Worm (Caenorhabditis elegans) whole organism, L3 larva: ENCODE results near the gene Y17G7B.23.

ENCODE experiments used
- R02D3.7 ChIP-seq: fragments of 150-350 bp; optimal IDR thresholded peaks from 2 replicates; lab custom pipeline; 2014; ENCODE audit warnings: missing biosample characterization, missing genetic modification characterization
- ZK546.5 ChIP-seq: sonication (generic microtip); optimal IDR thresholded peaks from 2 replicates; lab custom pipeline; 2017; ENCODE audit warnings: missing biosample characterization, missing genetic modification characterization
- aly-2 ChIP-seq: fragments of 150-350 bp; optimal IDR thresholded peaks from 2 replicates; lab custom pipeline; 2014; ENCODE audit warnings: missing biosample characterization, missing genetic modification characterization
- ama-1 ChIP-seq: fragments of 150-350 bp; optimal IDR thresholded peaks from 2 replicates; lab custom pipeline; 2018
- ceh-28 ChIP-seq: fragments of 150-350 bp; optimal IDR thresholded peaks from 2 replicates; lab custom pipeline; 2014; ENCODE audit warnings: missing biosample characterization, missing genetic modification reagents, missing genetic modification characterization
- ceh-82 ChIP-seq: fragments of 150-350 bp; optimal IDR thresholded peaks from 2 replicates; lab custom pipeline; 2014; ENCODE audit warnings: missing biosample characterization, missing genetic modification characterization
- daf-12 ChIP-seq: fragments of 150-350 bp; optimal IDR thresholded peaks from 2 replicates; lab custom pipeline; 2014; ENCODE audit warnings: missing biosample characterization, missing genetic modification reagents, missing genetic modification characterization
- egl-5 ChIP-seq: fragments of 150-350 bp; optimal IDR thresholded peaks from 2 replicates; lab custom pipeline; 2017; ENCODE audit warnings: missing biosample characterization, missing genetic modification reagents, missing genetic modification characterization, inconsistent platforms
- elt-1 ChIP-seq: fragments of 150-350 bp; optimal IDR thresholded peaks from 2 replicates; lab custom pipeline; 2014; ENCODE audit warnings: missing biosample characterization, missing genetic modification characterization
- elt-2 ChIP-seq: sonication (generic microtip); optimal IDR thresholded peaks from 2 replicates; lab custom pipeline; 2016; ENCODE audit warnings: missing genetic modification reagents, mild to moderate bottlenecking, missing genetic modification characterization, missing compliant biosample characterization
- elt-3 ChIP-seq, 3 experiments: fragments of 150-350 bp in 1 of 3; sonication (generic microtip) in 2 of 3; optimal IDR thresholded peaks; 2 replicates in 2 of 3; 4 replicates in 1 of 3; lab custom pipeline; 2014 to 2017; ENCODE audit warnings: missing biosample characterization in 3 of 3, missing genetic modification characterization in 3 of 3
- fkh-10 ChIP-seq: sonication (generic microtip); optimal IDR thresholded peaks from 2 replicates; lab custom pipeline; 2017; ENCODE audit warnings: missing biosample characterization, missing genetic modification reagents, missing genetic modification characterization
- fkh-2 ChIP-seq: fragments of 150-350 bp; optimal IDR thresholded peaks from 2 replicates; lab custom pipeline; 2014; ENCODE audit warnings: missing biosample characterization, missing genetic modification reagents, missing genetic modification characterization
- hmg-11 ChIP-seq: sonication (generic microtip); optimal IDR thresholded peaks from 2 replicates; lab custom pipeline; 2016; ENCODE audit warnings: missing genetic modification characterization, missing compliant biosample characterization
- jun-1 ChIP-seq: fragments of 150-350 bp; optimal IDR thresholded peaks from 2 replicates; lab custom pipeline; 2014; ENCODE audit warnings: missing biosample characterization, missing genetic modification reagents, missing genetic modification characterization
- lin-15B ChIP-seq: fragments of 150-350 bp; optimal IDR thresholded peaks from 2 replicates; lab custom pipeline; 2014; ENCODE audit warnings: missing biosample characterization, missing genetic modification characterization
- lin-39 ChIP-seq: fragments of 150-350 bp; optimal IDR thresholded peaks from 2 replicates; lab custom pipeline; 2018; ENCODE audit warnings: missing biosample characterization, missing genetic modification reagents, missing genetic modification characterization
- lsy-12 ChIP-seq: sonication (generic microtip); optimal IDR thresholded peaks from 2 replicates; lab custom pipeline; 2016; ENCODE audit warnings: mild to moderate bottlenecking, missing genetic modification characterization, missing compliant biosample characterization
- mml-1 ChIP-seq: fragments of 150-350 bp; sonication (generic microtip); optimal IDR thresholded peaks from 3 replicates; lab custom pipeline; 2014; ENCODE audit warnings: missing biosample characterization, missing genetic modification characterization
- nfya-1 ChIP-seq: sonication (generic microtip); optimal IDR thresholded peaks from 2 replicates; lab custom pipeline; 2017; ENCODE audit warnings: missing genetic modification characterization, mild to moderate bottlenecking, missing compliant biosample characterization, antibody characterized with exemption, moderate library complexity; ENCODE audit not compliant: insufficient read depth
- nhr-23 ChIP-seq: fragments of 150-350 bp; optimal IDR thresholded peaks from 2 replicates; lab custom pipeline; 2014; ENCODE audit warnings: missing biosample characterization, missing genetic modification reagents, missing genetic modification characterization
- nhr-25 ChIP-seq: sonication (generic microtip); optimal IDR thresholded peaks from 2 replicates; lab custom pipeline; 2017; ENCODE audit warnings: missing biosample characterization, missing genetic modification characterization
- nhr-43 ChIP-seq: sonication (generic microtip); optimal IDR thresholded peaks from 2 replicates; lab custom pipeline; 2016; ENCODE audit warnings: mild to moderate bottlenecking, missing genetic modification characterization, missing compliant biosample characterization; ENCODE audit not compliant: poor library complexity, severe bottlenecking
- nhr-67 ChIP-seq: fragments of 150-350 bp; optimal IDR thresholded peaks from 2 replicates; lab custom pipeline; 2014; ENCODE audit warnings: missing biosample characterization, missing genetic modification characterization
- nhr-76 ChIP-seq: fragments of 150-350 bp; sonication (generic microtip); optimal IDR thresholded peaks from 5 replicates; lab custom pipeline; 2014; ENCODE audit warnings: missing biosample characterization, missing genetic modification characterization
- nhr-77 ChIP-seq: fragments of 150-350 bp; optimal IDR thresholded peaks from 2 replicates; lab custom pipeline; 2014; ENCODE audit warnings: missing biosample characterization, missing genetic modification characterization
- pha-4 ChIP-seq: fragments of 150-350 bp; optimal IDR thresholded peaks from 2 replicates; lab custom pipeline; 2014; ENCODE audit warnings: missing biosample characterization, missing genetic modification reagents, missing genetic modification characterization
- sea-2 ChIP-seq: fragments of 150-350 bp; sonication (generic microtip); optimal IDR thresholded peaks from 4 replicates; lab custom pipeline; 2014; ENCODE audit warnings: missing biosample characterization, missing genetic modification reagents, missing genetic modification characterization
- skn-1 ChIP-seq: fragments of 150-350 bp; optimal IDR thresholded peaks from 2 replicates; lab custom pipeline; 2014; ENCODE audit warnings: missing biosample characterization, missing genetic modification characterization
- snpc-4 ChIP-seq: fragments of 150-350 bp; optimal IDR thresholded peaks from 2 replicates; lab custom pipeline; 2014; ENCODE audit warnings: missing biosample characterization, missing genetic modification characterization
- tbx-2 ChIP-seq: sonication (generic microtip); optimal IDR thresholded peaks from 2 replicates; lab custom pipeline; 2016; ENCODE audit warnings: mild to moderate bottlenecking, missing genetic modification characterization, missing compliant biosample characterization
- unc-62 ChIP-seq: fragments of 150-350 bp; sonication (generic microtip); optimal IDR thresholded peaks from 4 replicates; lab custom pipeline; 2014; ENCODE audit warnings: missing biosample characterization, missing genetic modification reagents, missing genetic modification characterization
- zag-1 ChIP-seq: fragments of 150-350 bp; optimal IDR thresholded peaks from 2 replicates; lab custom pipeline; 2014; ENCODE audit warnings: missing biosample characterization, missing genetic modification characterization
- ztf-4 ChIP-seq: fragments of 150-350 bp; optimal IDR thresholded peaks from 2 replicates; lab custom pipeline; 2014; ENCODE audit warnings: missing biosample characterization, missing genetic modification characterization

The Y17G7B.23 gene

ce11 chrII:11960596-11961217 lies 38.3 kb upstream of the Y17G7B.23 start:
- no peak for TF ChIP-seq egl-5
- peak; percentile 66 for TF ChIP-seq sea-2 (GFP tag; lab: Kevin White, UChicago)
- TF ChIP-seq hmg-11: peak; percentile 93
- peak; percentile 12 for TF ChIP-seq nhr-23 (tag; lab: Kevin White, UChicago)
- TF ChIP-seq fkh-2 (tag; lab: Kevin White, UChicago): no peak
- TF ChIP-seq snpc-4 (tag; lab: Kevin White, UChicago): peak; percentile 38
- no peak for TF ChIP-seq daf-12 (tag; lab: Kevin White, UChicago)
- TF ChIP-seq R02D3.7 (tag; lab: Kevin White, UChicago): peak; percentile 68
- TF ChIP-seq nhr-77 (tag; lab: Kevin White, UChicago): no peak
- peak; percentile 55 for TF ChIP-seq nhr-43 (tag; lab: Kevin White, UChicago)
- TF ChIP-seq pha-4 (tag; lab: Kevin White, UChicago): peak; percentile 73
- TF ChIP-seq elt-3 (tag; optimal IDR thresholded peaks at IDR 0.05; lab: Kevin White, UChicago): peak in 1 of 3 experiments; percentile 31
- peak; percentile 88 for TF ChIP-seq lsy-12
- peak; percentile 80 for TF ChIP-seq tbx-2 (tag; lab: Kevin White, UChicago)
- TF ChIP-seq fkh-10 (GFP tag; lab: Kevin White, UChicago): no peak
- peak; percentile 36 for TF ChIP-seq ceh-82 (tag; lab: Kevin White, UChicago)
- peak; percentile 62 for TF ChIP-seq nfya-1 (tag; lab: Kevin White, UChicago)
- TF ChIP-seq unc-62 (GFP tag; lab: Kevin White, UChicago): no peak
- TF ChIP-seq lin-39: peak; percentile 89
- TF ChIP-seq nhr-67 (tag; lab: Kevin White, UChicago): no peak
- TF ChIP-seq nhr-76: peak; percentile 15
- TF ChIP-seq ceh-28 (tag; lab: Kevin White, UChicago): peak; percentile 36
- TF ChIP-seq ztf-4 (tag; lab: Kevin White, UChicago): peak; percentile 22
- TF ChIP-seq elt-2 (tag; lab: Kevin White, UChicago): peak; percentile 57
- no peak for TF ChIP-seq elt-1 (tag; lab: Kevin White, UChicago)
- TF ChIP-seq nhr-25 (tag; lab: Kevin White, UChicago): no peak
- no peak for TF ChIP-seq zag-1 (tag; lab: Kevin White, UChicago)
- TF ChIP-seq jun-1 (tag; lab: Kevin White, UChicago): peak; percentile 27
- TF ChIP-seq lin-15B (tag; lab: Kevin White, UChicago): peak; percentile 16
- TF ChIP-seq mml-1 (tag; lab: Kevin White, UChicago): no peak
- TF ChIP-seq aly-2: no peak
- no peak for TF ChIP-seq ZK546.5 (tag; lab: Kevin White, UChicago)
- TF ChIP-seq, all 47 proteins: peak for 19

ce11 chrII:11962083-11962482 lies 36.9 kb upstream of the Y17G7B.23 start, which contains the start of the genes W03C9.1 and W03C9.2:
W03C9.1 (minus strand) TSS chrII:11962128.
W03C9.2 (plus strand) TSS chrII:11962368.
- TF ChIP-seq hmg-11 (no peak), nhr-76 (no peak), ceh-28 (tag; lab: Kevin White, UChicago) (no peak), daf-12 (tag; lab: Kevin White, UChicago) (no peak), egl-5 (no peak), lin-15B (tag; lab: Kevin White, UChicago) (peak; percentile 11), skn-1 (tag; lab: Kevin White, UChicago) (no peak)

ce11 chrII:11963132-11963630 lies 35.8 kb upstream of the Y17G7B.23 start:
- TF ChIP-seq R02D3.7 (tag; lab: Kevin White, UChicago): no peak
- TF ChIP-seq nfya-1 (tag; lab: Kevin White, UChicago): peak; percentile 79

- TF ChIP-seq skn-1 (tag; lab: Kevin White, UChicago) (no peak), ama-1 (lab: Kevin White, UChicago) (peak; percentile 65), pha-4 (tag; lab: Kevin White, UChicago) (no peak), lsy-12 (peak; percentile 10)
These were observed 34.2 kb upstream of the Y17G7B.23 start for ce11 chrII:11964847-11965246.
